Fruit fly (Drosophila melanogaster) whole organism, embryonic: Measurements from ENCODE around the gene red.

ENCODE experiments used
- Ada2b ChIP-seq: fragments of 200-800 bp; sonication (Bioruptor generic); IDR thresholded peaks from 2 replicates; pipeline ENCODE4 v1.3.6; 2022; ENCODE audit warnings: missing biosample characterization, missing genetic modification characterization
- Atf6 ChIP-seq: fragments of 200-800 bp; sonication (Bioruptor generic); IDR thresholded peaks from 2 replicates; pipeline ENCODE4 v1.3.6; 2022; ENCODE audit warnings: missing biosample characterization, missing genetic modification characterization
- B-H1 ChIP-seq: fragments of 200-800 bp; sonication (Bioruptor generic); IDR thresholded peaks from 3 replicates; pipeline ENCODE4 v1.3.6; 2022; ENCODE audit warnings: missing biosample characterization, missing genetic modification characterization
- CG10979 ChIP-seq: fragments of 200-800 bp; sonication (Bioruptor generic); optimal IDR thresholded peaks from 2 replicates; lab custom pipeline; 2018; ENCODE audit warnings: missing biosample characterization, mild to moderate bottlenecking, missing genetic modification characterization, moderate library complexity
- CG13296 ChIP-seq: fragments of 200-800 bp; sonication (Bioruptor generic); optimal IDR thresholded peaks from 3 replicates; lab custom pipeline; 2018; ENCODE audit warnings: missing biosample characterization, mild to moderate bottlenecking, missing genetic modification characterization
- CG14050 ChIP-seq: fragments of 200-800 bp; sonication (Bioruptor generic); IDR thresholded peaks from 3 replicates; pipeline ENCODE4 v1.3.6; 2022; ENCODE audit warnings: missing biosample characterization, missing genetic modification characterization
- CG17385 ChIP-seq: fragments of 200-800 bp; sonication (Bioruptor generic); optimal IDR thresholded peaks from 3 replicates; lab custom pipeline; 2018; ENCODE audit warnings: missing biosample characterization, mild to moderate bottlenecking, missing genetic modification characterization
- CG17912 ChIP-seq: fragments of 200-800 bp; sonication (Bioruptor generic); optimal IDR thresholded peaks from 2 replicates; lab custom pipeline; 2018; ENCODE audit warnings: missing biosample characterization, mild to moderate bottlenecking, missing genetic modification characterization
- CG18764 ChIP-seq: fragments of 200-800 bp; sonication (Bioruptor generic); optimal IDR thresholded peaks from 3 replicates; lab custom pipeline; 2016; ENCODE audit warnings: missing biosample characterization, missing genetic modification characterization
- CG2889 ChIP-seq: fragments of 200-800 bp; sonication (Bioruptor generic); IDR thresholded peaks from 3 replicates; pipeline ENCODE4 v1.3.6; 2022; ENCODE audit warnings: missing biosample characterization, missing genetic modification characterization
- CG32767 ChIP-seq: fragments of 200-800 bp; sonication (Bioruptor generic); IDR thresholded peaks from 2 replicates; pipeline ENCODE4 v1.3.6; 2022; ENCODE audit warnings: missing biosample characterization, missing genetic modification characterization
- CG33557 ChIP-seq: fragments of 200-800 bp; sonication (Bioruptor generic); optimal IDR thresholded peaks from 2 replicates; lab custom pipeline; 2019; ENCODE audit warnings: missing biosample characterization, mild to moderate bottlenecking, missing genetic modification characterization, moderate library complexity
- CG42726 ChIP-seq: fragments of 200-800 bp; sonication (Bioruptor generic); IDR thresholded peaks from 2 replicates; pipeline ENCODE4 v1.3.6; 2022; ENCODE audit warnings: missing biosample characterization, missing genetic modification characterization; ENCODE audit not compliant: partially characterized antibody
- CG4360 ChIP-seq: fragments of 200-800 bp; sonication (Bioruptor generic); IDR thresholded peaks from 2 replicates; pipeline ENCODE4 v1.3.6; 2022; ENCODE audit warnings: missing biosample characterization, missing genetic modification characterization
- CG4424 ChIP-seq: fragments of 200-800 bp; sonication (Bioruptor generic); optimal IDR thresholded peaks from 3 replicates; lab custom pipeline; 2016; ENCODE audit warnings: missing biosample characterization, missing genetic modification characterization
- CG4730 ChIP-seq: fragments of 200-800 bp; sonication (Bioruptor generic); IDR thresholded peaks from 2 replicates; pipeline ENCODE4 v1.3.6; 2022; ENCODE audit warnings: missing biosample characterization, missing genetic modification characterization
- CG6765 ChIP-seq: fragments of 200-800 bp; sonication (Bioruptor generic); optimal IDR thresholded peaks from 3 replicates; lab custom pipeline; 2017; ENCODE audit warnings: missing biosample characterization, mild to moderate bottlenecking, missing genetic modification characterization
- CG6813 ChIP-seq: fragments of 200-800 bp; sonication (Bioruptor generic); optimal IDR thresholded peaks from 2 replicates; lab custom pipeline; 2017; ENCODE audit warnings: missing biosample characterization, missing genetic modification characterization, mild to moderate bottlenecking, moderate library complexity, missing genetic modification reagents
- CG7357 ChIP-seq: fragments of 200-800 bp; sonication (Bioruptor generic); IDR thresholded peaks from 3 replicates; pipeline ENCODE4 v1.3.6; 2022; ENCODE audit warnings: missing biosample characterization, missing genetic modification characterization
- CG9215 ChIP-seq: fragments of 200-800 bp; sonication (Bioruptor generic); IDR thresholded peaks from 2 replicates; pipeline ENCODE4 v1.3.6; 2022; ENCODE audit warnings: missing biosample characterization, missing genetic modification characterization
- CG9932 ChIP-seq: fragments of 200-800 bp; sonication (Bioruptor generic); IDR thresholded peaks from 2 replicates; pipeline ENCODE4 v1.3.6; 2022; ENCODE audit warnings: missing biosample characterization, missing genetic modification characterization
- CkIIα-i1 ChIP-seq: fragments of 200-800 bp; sonication (Bioruptor generic); IDR thresholded peaks from 2 replicates; pipeline ENCODE4 v1.3.6; 2022; ENCODE audit warnings: missing biosample characterization, missing genetic modification characterization
- D ChIP-seq, 2 experiments: fragments of 200-800 bp in 1 of 2; fragments of >200 bp in 1 of 2; sonication (Bioruptor generic) in 1 of 2; optimal IDR thresholded peaks; 2 replicates in 1 of 2; 3 replicates in 1 of 2; lab custom pipeline; 2017; ENCODE audit warnings: mild to moderate bottlenecking in 1 of 2, missing biosample characterization in 1 of 2, missing genetic modification characterization in 1 of 2, missing genetic modification reagents in 1 of 2
- D19B ChIP-seq: fragments of 200-800 bp; sonication (Bioruptor generic); optimal IDR thresholded peaks from 2 replicates; lab custom pipeline; 2017; ENCODE audit warnings: missing biosample characterization, mild to moderate bottlenecking, missing genetic modification characterization
- Dip2 ChIP-seq: fragments of 200-800 bp; sonication (Bioruptor generic); IDR thresholded peaks from 2 replicates; pipeline ENCODE4 v1.3.6; 2022; ENCODE audit warnings: missing biosample characterization, missing genetic modification characterization
- E2f2 ChIP-seq: fragments of 200-800 bp; sonication (Bioruptor generic); IDR thresholded peaks from 2 replicates; pipeline ENCODE4 v1.3.6; 2022; ENCODE audit warnings: missing biosample characterization, missing genetic modification characterization
- H15 ChIP-seq: fragments of 200-800 bp; sonication (Bioruptor generic); IDR thresholded peaks from 3 replicates; pipeline ENCODE4 v1.3.6; 2022; ENCODE audit warnings: missing biosample characterization, missing genetic modification characterization
- Hr78 ChIP-seq, 2 experiments: fragments of 200-800 bp in 1 of 2; fragments of >200 bp in 1 of 2; sonication (Bioruptor generic) in 1 of 2; optimal IDR thresholded peaks; 2 replicates each; lab custom pipeline; 2017 to 2019; ENCODE audit warnings: missing biosample characterization in 2 of 2, missing genetic modification characterization in 2 of 2, mild to moderate bottlenecking in 1 of 2, moderate library complexity in 1 of 2
- MESR4 ChIP-seq: fragments of 200-800 bp; sonication (Bioruptor generic); optimal IDR thresholded peaks from 2 replicates; lab custom pipeline; 2018; ENCODE audit warnings: missing biosample characterization, mild to moderate bottlenecking, missing genetic modification characterization, moderate library complexity
- Max ChIP-seq: fragments of 200-800 bp; sonication (Bioruptor generic); optimal IDR thresholded peaks from 2 replicates; lab custom pipeline; 2016; ENCODE audit warnings: missing biosample characterization, mild to moderate bottlenecking, missing genetic modification characterization
- Nf-YA ChIP-seq: fragments of 200-800 bp; sonication (Bioruptor generic); IDR thresholded peaks from 2 replicates; pipeline ENCODE4 v1.3.6; 2022; ENCODE audit warnings: missing biosample characterization, missing genetic modification characterization
- Nf-YC ChIP-seq: fragments of 200-800 bp; optimal IDR thresholded peaks from 3 replicates; lab custom pipeline; 2019; ENCODE audit warnings: missing biosample characterization, mild to moderate bottlenecking, missing genetic modification characterization, moderate library complexity
- Opbp ChIP-seq: fragments of 200-800 bp; sonication (Bioruptor generic); IDR thresholded peaks from 3 replicates; pipeline ENCODE4 v1.3.6; 2022; ENCODE audit warnings: missing biosample characterization, missing genetic modification characterization; ENCODE audit not compliant: partially characterized antibody
- Pdp1 ChIP-seq, 2 experiments: fragments of 200-800 bp; sonication (Bioruptor generic); optimal IDR thresholded peaks; 3 replicates each; lab custom pipeline; 2016; ENCODE audit warnings: missing biosample characterization in 2 of 2, missing genetic modification characterization in 2 of 2, mild to moderate bottlenecking in 1 of 2, moderate library complexity in 1 of 2
- Spps ChIP-seq: fragments of 200-800 bp; sonication (Bioruptor generic); optimal IDR thresholded peaks from 2 replicates; lab custom pipeline; 2018; ENCODE audit warnings: missing biosample characterization, mild to moderate bottlenecking, missing genetic modification characterization
- TFAM ChIP-seq: fragments of 200-800 bp; sonication (Bioruptor generic); optimal IDR thresholded peaks from 2 replicates; lab custom pipeline; 2017; ENCODE audit warnings: missing biosample characterization, missing genetic modification characterization, inconsistent platforms
- ap ChIP-seq: fragments of 200-800 bp; sonication (Bioruptor generic); IDR thresholded peaks from 2 replicates; pipeline ENCODE4 v1.3.6; 2022; ENCODE audit warnings: missing biosample characterization, missing genetic modification characterization
- ase ChIP-seq: fragments of 200-800 bp; sonication (Bioruptor generic); IDR thresholded peaks from 3 replicates; pipeline ENCODE4 v1.3.6; 2022; ENCODE audit warnings: missing biosample characterization, missing genetic modification characterization
- bigmax ChIP-seq: fragments of 200-800 bp; sonication (Bioruptor generic); optimal IDR thresholded peaks from 2 replicates; lab custom pipeline; 2018; ENCODE audit warnings: missing biosample characterization, mild to moderate bottlenecking, missing genetic modification characterization
- cas ChIP-seq: fragments of 200-800 bp; sonication (Bioruptor generic); IDR thresholded peaks from 2 replicates; pipeline ENCODE4 v1.3.6; 2022; ENCODE audit warnings: missing biosample characterization, missing genetic modification characterization
- fru ChIP-seq: fragments of >200 bp; optimal IDR thresholded peaks from 2 replicates; lab custom pipeline; 2017
- fu2 ChIP-seq: fragments of 200-800 bp; sonication (Bioruptor generic); optimal IDR thresholded peaks from 2 replicates; lab custom pipeline; 2016; ENCODE audit warnings: missing biosample characterization, missing genetic modification characterization
- grau ChIP-seq: fragments of 200-800 bp; optimal IDR thresholded peaks from 3 replicates; lab custom pipeline; 2019; ENCODE audit warnings: missing biosample characterization, mild to moderate bottlenecking, missing genetic modification characterization, moderate library complexity
- gsb ChIP-seq: fragments of 200-800 bp; sonication (Bioruptor generic); IDR thresholded peaks from 2 replicates; pipeline ENCODE4 v1.3.6; 2022; ENCODE audit warnings: missing biosample characterization, missing genetic modification characterization
- jigr1 ChIP-seq: fragments of 200-800 bp; sonication (Bioruptor generic); IDR thresholded peaks from 3 replicates; pipeline ENCODE4 v1.3.6; 2022; ENCODE audit warnings: missing biosample characterization, missing genetic modification characterization
- klu ChIP-seq: fragments of 200-800 bp; sonication (Bioruptor generic); IDR thresholded peaks from 2 replicates; pipeline ENCODE4 v1.3.6; 2022; ENCODE audit warnings: missing biosample characterization, missing genetic modification characterization
- nom ChIP-seq: fragments of 200-800 bp; sonication (Bioruptor generic); optimal IDR thresholded peaks from 2 replicates; lab custom pipeline; 2017; ENCODE audit warnings: missing biosample characterization, missing genetic modification characterization, mild to moderate bottlenecking, moderate library complexity, missing genetic modification reagents
- pan ChIP-seq, 4 experiments: fragments of >200 bp in 3 of 4; fragments of 200-800 bp in 1 of 4; sonication (Bioruptor generic) in 1 of 4; optimal IDR thresholded peaks in 3 of 4; IDR thresholded peaks in 1 of 4; 2 replicates each; pipeline versions ENCODE4 v1.3.6 to Lab custom; 2017 to 2022; ENCODE audit warnings: missing biosample characterization in 2 of 4, missing genetic modification characterization in 2 of 4, mixed read lengths in 1 of 4
- psq ChIP-seq: fragments of 200-800 bp; sonication (Bioruptor generic); optimal IDR thresholded peaks from 2 replicates; lab custom pipeline; 2017; ENCODE audit warnings: missing biosample characterization, missing genetic modification characterization
- ro ChIP-seq: fragments of 200-800 bp; sonication (Bioruptor generic); IDR thresholded peaks from 2 replicates; pipeline ENCODE4 v1.3.6; 2022; ENCODE audit warnings: missing biosample characterization, missing genetic modification characterization
- sima ChIP-seq: fragments of 200-800 bp; sonication (Bioruptor generic); optimal IDR thresholded peaks from 2 replicates; lab custom pipeline; 2016; ENCODE audit warnings: missing biosample characterization, missing genetic modification characterization
- unpg ChIP-seq: fragments of 200-800 bp; sonication (Bioruptor generic); optimal IDR thresholded peaks from 3 replicates; lab custom pipeline; 2018; ENCODE audit warnings: missing biosample characterization, mild to moderate bottlenecking, missing genetic modification characterization, moderate library complexity

The red gene

dm6 chr3R:14291431-14291830 lies 2.6 kb downstream of the red start (continued):
- TF ChIP-seq CG17385 (GFP tag; lab: Kevin White, UChicago) (peak; percentile 3), Nf-YA (GFP tag; lab: Robert Waterston, UW) (no peak), MESR4 (no peak), CG2889 (no peak), ro (GFP tag; lab: Robert Waterston, UW) (no peak), CG4360 (GFP tag; lab: Robert Waterston, UW) (no peak), CG9215 (GFP tag; lab: Robert Waterston, UW) (no peak), CG7357 (GFP tag; lab: Robert Waterston, UW) (no peak), grau (peak; percentile 32), Atf6 (GFP tag; lab: Robert Waterston, UW) (no peak), cas (GFP tag; lab: Robert Waterston, UW) (no peak), Opbp (GFP tag; lab: Robert Waterston, UW) (no peak), jigr1 (no peak), psq (GFP tag; lab: Kevin White, UChicago) (no peak), CG17912 (GFP tag; lab: Kevin White, UChicago) (no peak), D19B (GFP tag; lab: Kevin White, UChicago) (no peak), CG6813 (GFP tag; lab: Kevin White, UChicago) (no peak), CG13296 (GFP tag; lab: Kevin White, UChicago) (peak; percentile 8), CG18764 (GFP tag; lab: Kevin White, UChicago) (no peak), Pdp1 (GFP tag; optimal IDR thresholded peaks at IDR 0.05; lab: Kevin White, UChicago) (no peak), Dip2 (GFP tag; lab: Robert Waterston, UW) (no peak), CG33557 (no peak), CG42726 (GFP tag; lab: Robert Waterston, UW) (no peak), CG4730 (no peak), Ada2b (GFP tag; lab: Robert Waterston, UW) (peak; percentile 30; the same call in 1 of the 2 replicates), E2f2 (GFP tag; lab: Robert Waterston, UW) (no peak), fru (lab: Kevin White, UChicago) (no peak), fu2 (GFP tag; lab: Kevin White, UChicago) (no peak), CG4424 (no peak), gsb (GFP tag; lab: Robert Waterston, UW) (no peak), sima (GFP tag; lab: Kevin White, UChicago) (no peak), unpg (GFP tag; lab: Kevin White, UChicago) (peak; percentile 32), CG14050 (no peak), D (optimal IDR thresholded peaks at IDR 0.05; lab: Kevin White, UChicago) (no peak), D (GFP tag; optimal IDR thresholded peaks at IDR 0.05; lab: Kevin White, UChicago) (no peak), Spps (no peak), CG6765 (no peak), Hr78 (GFP tag; optimal IDR thresholded peaks at IDR 0.05; lab: Kevin White, UChicago) (no peak), B-H1 (GFP tag; lab: Robert Waterston, UW) (no peak), pan (optimal IDR thresholded peaks at IDR 0.05; lab: Kevin White, UChicago) (no peak), pan (GFP tag; optimal IDR thresholded peaks at IDR 0.05 in 1 of 2, IDR thresholded peaks at IDR 0.05 in 1 of 2) (no peak), CG32767 (GFP tag; lab: Robert Waterston, UW) (no peak), nom (GFP tag; lab: Kevin White, UChicago) (peak; percentile 74), ap (GFP tag; lab: Robert Waterston, UW) (no peak), bigmax (GFP tag; lab: Kevin White, UChicago) (no peak), klu (GFP tag; lab: Robert Waterston, UW) (no peak), CG9932 (GFP tag; lab: Robert Waterston, UW) (no peak), CkIIα-i1 (no peak), TFAM (GFP tag; lab: Kevin White, UChicago) (no peak), CG10979 (tag; lab: Kevin White, UChicago) (peak; percentile 16), Max (no peak), ase (GFP tag; lab: Robert Waterston, UW) (no peak), Nf-YC (tag; lab: Kevin White, UChicago) (no peak), H15 (GFP tag; lab: Robert Waterston, UW) (no peak)
